Worm (Caenorhabditis elegans) whole organism, L4 larva: ENCODE results near the gene wsp-1.

Experiments used
- F10B5.3 ChIP-seq: sonication (generic microtip); optimal IDR thresholded peaks from 2 replicates; lab custom pipeline; 2016; ENCODE audit warnings: mild to moderate bottlenecking, missing genetic modification characterization, missing compliant biosample characterization
- F49E8.2 ChIP-seq: sonication (generic microtip); optimal IDR thresholded peaks from 2 replicates; lab custom pipeline; 2016; ENCODE audit warnings: missing compliant biosample characterization, mild to moderate bottlenecking, missing genetic modification characterization, borderline replicate concordance
- R02D3.7 ChIP-seq: fragments of 150-350 bp; sonication (generic microtip); optimal IDR thresholded peaks from 3 replicates; lab custom pipeline; 2014; ENCODE audit warnings: missing biosample characterization, missing genetic modification characterization
- T20F7.1 ChIP-seq: fragments of 200-800 bp; sonication (Bioruptor generic); optimal IDR thresholded peaks from 2 replicates; lab custom pipeline; 2018; ENCODE audit warnings: mild to moderate bottlenecking, missing genetic modification characterization, missing compliant biosample characterization
- T26A8.4 ChIP-seq: fragments of 200-800 bp; sonication (Bioruptor generic); IDR thresholded peaks from 2 replicates; pipeline ENCODE4 v1.3.6; 2022; ENCODE audit warnings: missing genetic modification characterization, missing compliant biosample characterization
- Y105C5A.15 ChIP-seq: fragments of 200-800 bp; sonication (Bioruptor generic); IDR thresholded peaks from 2 replicates; pipeline ENCODE4 v1.3.6; 2022; ENCODE audit warnings: missing genetic modification characterization, missing compliant biosample characterization
- Y48G9A.11 ChIP-seq: fragments of 200-800 bp; sonication (Bioruptor generic); IDR thresholded peaks from 2 replicates; pipeline ENCODE4 v1.3.6; 2022; ENCODE audit warnings: missing genetic modification reagents, missing genetic modification characterization, missing compliant biosample characterization
- Y5F2A.4 ChIP-seq: fragments of 200-800 bp; sonication (Bioruptor generic); optimal IDR thresholded peaks from 2 replicates; lab custom pipeline; 2018; ENCODE audit warnings: mild to moderate bottlenecking, missing genetic modification characterization, missing compliant biosample characterization
- Y75B8A.6 ChIP-seq: fragments of 200-800 bp; sonication (Bioruptor generic); IDR thresholded peaks from 2 replicates; pipeline ENCODE4 v1.3.6; 2022; ENCODE audit warnings: missing genetic modification reagents, missing genetic modification characterization, missing compliant biosample characterization
- ZK337.2 ChIP-seq: fragments of 200-800 bp; sonication (Bioruptor generic); IDR thresholded peaks from 2 replicates; pipeline ENCODE4 v1.3.6; 2022; ENCODE audit warnings: missing genetic modification reagents, missing genetic modification characterization, missing compliant biosample characterization
- ceh-28 ChIP-seq: fragments of 150-350 bp; optimal IDR thresholded peaks from 2 replicates; lab custom pipeline; 2014; ENCODE audit warnings: missing biosample characterization, missing genetic modification reagents, missing genetic modification characterization
- ceh-44 ChIP-seq: fragments of 200-800 bp; sonication (Bioruptor generic); IDR thresholded peaks from 2 replicates; pipeline ENCODE4 v1.3.6; 2022; ENCODE audit warnings: missing genetic modification reagents, missing genetic modification characterization, missing compliant biosample characterization
- ceh-62 ChIP-seq: sonication (generic microtip); optimal IDR thresholded peaks from 2 replicates; lab custom pipeline; 2017; ENCODE audit warnings: missing biosample characterization, missing genetic modification characterization
- daf-16 ChIP-seq, 3 experiments: sonication (generic microtip); optimal IDR thresholded peaks; 2 replicates each; lab custom pipeline; 2016 to 2017; ENCODE audit warnings: missing genetic modification characterization in 3 of 3, missing genetic modification reagents in 3 of 3, mild to moderate bottlenecking in 2 of 3, missing compliant biosample characterization in 2 of 3, missing biosample characterization in 1 of 3, moderate library complexity in 1 of 3
- dmd-6 ChIP-seq: fragments of 200-800 bp; sonication (Bioruptor generic); IDR thresholded peaks from 2 replicates; pipeline ENCODE4 v1.3.6; 2022; ENCODE audit warnings: missing genetic modification reagents, missing genetic modification characterization, missing compliant biosample characterization
- dmd-9 ChIP-seq: fragments of 200-800 bp; sonication (Bioruptor generic); IDR thresholded peaks from 2 replicates; pipeline ENCODE4 v1.3.6; 2022; ENCODE audit warnings: missing genetic modification reagents, missing genetic modification characterization, missing compliant biosample characterization
- dpl-1 ChIP-seq: fragments of 150-350 bp; optimal IDR thresholded peaks from 2 replicates; lab custom pipeline; 2014; ENCODE audit warnings: missing biosample characterization, missing genetic modification reagents, missing genetic modification characterization
- dve-1 ChIP-seq: sonication (generic microtip); optimal IDR thresholded peaks from 2 replicates; lab custom pipeline; 2017; ENCODE audit warnings: antibody characterized with exemption, mild to moderate bottlenecking, missing genetic modification characterization, missing compliant biosample characterization; ENCODE audit not compliant: insufficient read depth
- egl-27 ChIP-seq: sonication (generic microtip); optimal IDR thresholded peaks from 3 replicates; lab custom pipeline; 2017; ENCODE audit warnings: missing biosample characterization, missing genetic modification reagents, missing genetic modification characterization
- egl-43 ChIP-seq: fragments of 200-800 bp; sonication (Bioruptor generic); IDR thresholded peaks from 2 replicates; pipeline ENCODE4 v1.3.6; 2022; ENCODE audit warnings: missing genetic modification reagents, missing genetic modification characterization, missing compliant biosample characterization
- gei-8 ChIP-seq: fragments of 200-800 bp; sonication (Bioruptor generic); optimal IDR thresholded peaks from 2 replicates; lab custom pipeline; 2018; ENCODE audit warnings: mild to moderate bottlenecking, missing genetic modification characterization, missing compliant biosample characterization
- hlh-11 ChIP-seq: fragments of 200-800 bp; sonication (Bioruptor generic); optimal IDR thresholded peaks from 2 replicates; lab custom pipeline; 2018; ENCODE audit warnings: mild to moderate bottlenecking, missing genetic modification characterization, missing compliant biosample characterization
- hlh-30 ChIP-seq: sonication (generic microtip); optimal IDR thresholded peaks from 2 replicates; lab custom pipeline; 2017; ENCODE audit warnings: antibody characterized with exemption, mild to moderate bottlenecking, missing genetic modification characterization, missing compliant biosample characterization; ENCODE audit not compliant: insufficient read depth
- lin-13 ChIP-seq: fragments of 150-350 bp; optimal IDR thresholded peaks from 2 replicates; lab custom pipeline; 2014; ENCODE audit warnings: missing biosample characterization, missing genetic modification reagents, missing genetic modification characterization
- lin-38 ChIP-seq: fragments of 200-800 bp; sonication (Bioruptor generic); IDR thresholded peaks from 2 replicates; pipeline ENCODE4 v1.3.6; 2022; ENCODE audit warnings: missing genetic modification reagents, missing genetic modification characterization, missing compliant biosample characterization
- lin-39 ChIP-seq: fragments of 150-350 bp; optimal IDR thresholded peaks from 2 replicates; lab custom pipeline; 2014; ENCODE audit warnings: missing biosample characterization, missing genetic modification reagents, missing genetic modification characterization
- lir-3 ChIP-seq: sonication (generic microtip); optimal IDR thresholded peaks from 2 replicates; lab custom pipeline; 2016; ENCODE audit warnings: mild to moderate bottlenecking, missing genetic modification characterization, missing compliant biosample characterization
- madf-5 ChIP-seq, 2 experiments: fragments of 200-800 bp; sonication (Bioruptor generic); IDR thresholded peaks; 2 replicates each; pipeline ENCODE4 v1.3.6; 2022; ENCODE audit warnings: missing compliant biosample characterization in 2 of 2, missing genetic modification characterization in 2 of 2
- mdl-1 ChIP-seq, 2 experiments: fragments of 150-350 bp in 1 of 2; sonication (generic microtip) in 1 of 2; optimal IDR thresholded peaks; 2 replicates each; lab custom pipeline; 2014 to 2017; ENCODE audit warnings: missing biosample characterization in 2 of 2, missing genetic modification characterization in 2 of 2
- mep-1 ChIP-seq: fragments of 150-350 bp; sonication (generic microtip); optimal IDR thresholded peaks from 3 replicates; lab custom pipeline; 2014; ENCODE audit warnings: missing biosample characterization, missing genetic modification characterization
- mxl-3 ChIP-seq: fragments of 200-800 bp; sonication (Bioruptor generic); optimal IDR thresholded peaks from 2 replicates; lab custom pipeline; 2018; ENCODE audit warnings: mild to moderate bottlenecking, missing genetic modification characterization, missing compliant biosample characterization
- nhr-10 ChIP-seq: fragments of 150-350 bp; optimal IDR thresholded peaks from 2 replicates; lab custom pipeline; 2014; ENCODE audit warnings: missing biosample characterization, missing genetic modification characterization
- nhr-102 ChIP-seq: sonication (generic microtip); optimal IDR thresholded peaks from 2 replicates; lab custom pipeline; 2016; ENCODE audit warnings: mild to moderate bottlenecking, missing genetic modification characterization, moderate library complexity, missing compliant biosample characterization
- nhr-237 ChIP-seq: sonication (generic microtip); optimal IDR thresholded peaks from 2 replicates; lab custom pipeline; 2017; ENCODE audit warnings: missing biosample characterization, missing genetic modification characterization
- nhr-25 ChIP-seq: sonication (generic microtip); optimal IDR thresholded peaks from 2 replicates; lab custom pipeline; 2017; ENCODE audit warnings: missing genetic modification characterization, mild to moderate bottlenecking, missing compliant biosample characterization, antibody characterized with exemption, moderate library complexity, borderline replicate concordance; ENCODE audit not compliant: insufficient read depth
- nhr-28 ChIP-seq: fragments of 150-350 bp; optimal IDR thresholded peaks from 2 replicates; lab custom pipeline; 2014; ENCODE audit warnings: missing biosample characterization, missing genetic modification characterization
- nhr-42 ChIP-seq: fragments of 200-800 bp; sonication (Bioruptor generic); IDR thresholded peaks from 2 replicates; pipeline ENCODE4 v1.3.6; 2022; ENCODE audit warnings: missing genetic modification characterization, missing compliant biosample characterization
- nhr-48 ChIP-seq: sonication (generic microtip); optimal IDR thresholded peaks from 2 replicates; lab custom pipeline; 2016; ENCODE audit warnings: mild to moderate bottlenecking, missing genetic modification characterization, missing compliant biosample characterization
- nhr-77 ChIP-seq: fragments of 150-350 bp; optimal IDR thresholded peaks from 2 replicates; lab custom pipeline; 2014; ENCODE audit warnings: missing biosample characterization, missing genetic modification characterization
- pqm-1 ChIP-seq: sonication (generic microtip); optimal IDR thresholded peaks from 2 replicates; lab custom pipeline; 2017; ENCODE audit warnings: missing biosample characterization, missing genetic modification characterization
- sdz-12 ChIP-seq: fragments of 200-800 bp; sonication (Bioruptor generic); optimal IDR thresholded peaks from 2 replicates; lab custom pipeline; 2018; ENCODE audit warnings: mild to moderate bottlenecking, missing genetic modification characterization, missing compliant biosample characterization
- unc-62 ChIP-seq, 3 experiments: fragments of 150-350 bp in 1 of 3; sonication (generic microtip); optimal IDR thresholded peaks in 2 of 3; peaks in 1 of 3; 1 replicate in 1 of 3; 2 replicates in 2 of 3; lab custom pipeline; 2014 to 2017; ENCODE audit warnings: missing biosample characterization in 3 of 3, missing genetic modification characterization in 3 of 3, missing genetic modification reagents in 3 of 3, missing genotype in 1 of 3
- vab-7 ChIP-seq: fragments of 200-800 bp; sonication (Bioruptor generic); IDR thresholded peaks from 2 replicates; pipeline ENCODE4 v1.3.6; 2022; ENCODE audit warnings: missing genetic modification reagents, missing genetic modification characterization, missing compliant biosample characterization
- zfp-2 ChIP-seq: sonication (generic microtip); optimal IDR thresholded peaks from 2 replicates; lab custom pipeline; 2016; ENCODE audit warnings: mild to moderate bottlenecking, missing genetic modification characterization, missing compliant biosample characterization
- zip-11 ChIP-seq: fragments of 200-800 bp; sonication (Bioruptor generic); IDR thresholded peaks from 2 replicates; pipeline ENCODE4 v1.3.6; 2022; ENCODE audit warnings: missing genetic modification characterization, missing compliant biosample characterization
- zip-2 ChIP-seq: fragments of 150-350 bp; optimal IDR thresholded peaks from 2 replicates; lab custom pipeline; 2014; ENCODE audit warnings: missing biosample characterization, missing genetic modification characterization
- ztf-11 ChIP-seq: fragments of 150-350 bp; optimal IDR thresholded peaks from 2 replicates; lab custom pipeline; 2014; ENCODE audit warnings: missing biosample characterization, missing genetic modification characterization

wsp-1 gene

ce11 chrIV:8235114-8235686 is 36.4 kb upstream of the wsp-1 start:
- peak in 1 of 2 experiments; percentile 94 for TF ChIP-seq unc-62 (GFP tag; optimal IDR thresholded peaks at IDR 0.05 in 1 of 2; lab: Kevin White, UChicago)
- no peak for TF ChIP-seq unc-62 (tag; optimal IDR thresholded peaks at IDR 0.05; lab: Kevin White, UChicago)
- peak; percentile 14 for TF ChIP-seq hlh-30 (tag; lab: Kevin White, UChicago)
- no peak for TF ChIP-seq nhr-102
- TF ChIP-seq nhr-48 (tag; lab: Kevin White, UChicago): no peak

ce11 chrIV:8234088-8234496 is 35.3 kb upstream of the wsp-1 start:
- no peak for TF ChIP-seq dpl-1 (GFP tag; lab: Kevin White, UChicago)
- no peak for TF ChIP-seq T20F7.1
- TF ChIP-seq pqm-1: peak; percentile 60
- TF ChIP-seq nhr-48 (tag; lab: Kevin White, UChicago): no peak
- TF ChIP-seq F49E8.2 (tag; lab: Kevin White, UChicago): no peak
- peak; percentile 84 for TF ChIP-seq nhr-28 (tag; lab: Kevin White, UChicago)
- TF ChIP-seq R02D3.7 (tag; lab: Kevin White, UChicago): no peak
- no peak for TF ChIP-seq sdz-12 (GFP tag; lab: Kevin White, UChicago)
- no peak for TF ChIP-seq F10B5.3 (tag; lab: Kevin White, UChicago)
- no peak for TF ChIP-seq mep-1 (tag; lab: Kevin White, UChicago)
- TF ChIP-seq dmd-9: no peak
- TF ChIP-seq zip-2: no peak
- TF ChIP-seq ceh-44: no peak
- TF ChIP-seq lir-3 (tag; lab: Kevin White, UChicago): no peak
- no peak for TF ChIP-seq egl-27
- TF ChIP-seq daf-16 (GFP tag; optimal IDR thresholded peaks at IDR 0.05; lab: Kevin White, UChicago): no peak
- peak; percentile 58 for TF ChIP-seq daf-16 (tag; optimal IDR thresholded peaks at IDR 0.05; lab: Kevin White, UChicago)
- TF ChIP-seq dmd-6 (GFP tag; lab: Robert Waterston, UW): peak; percentile 62
- TF ChIP-seq ceh-28 (tag; lab: Kevin White, UChicago): no peak
- no peak for TF ChIP-seq zfp-2 (tag; lab: Kevin White, UChicago)
- no peak for TF ChIP-seq lin-38 (GFP tag; lab: Robert Waterston, UW)
- no peak for TF ChIP-seq ZK337.2
- TF ChIP-seq nhr-77 (tag; lab: Kevin White, UChicago): peak; percentile 50
- no peak for TF ChIP-seq nhr-42
- TF ChIP-seq T26A8.4: no peak
- TF ChIP-seq lin-39 (tag; lab: Kevin White, UChicago): no peak
- peak; percentile 25 for TF ChIP-seq dve-1 (tag; lab: Kevin White, UChicago)
- no peak for TF ChIP-seq egl-43 (GFP tag; lab: Robert Waterston, UW)
- no peak for TF ChIP-seq zip-11 (GFP tag; lab: Robert Waterston, UW)
- TF ChIP-seq mxl-3 (GFP tag; lab: Kevin White, UChicago): peak; percentile 51
- TF ChIP-seq nhr-237 (tag; lab: Kevin White, UChicago): no peak
- TF ChIP-seq ztf-11 (tag; lab: Kevin White, UChicago): no peak
- TF ChIP-seq Y5F2A.4: no peak
- TF ChIP-seq hlh-30 (tag; lab: Kevin White, UChicago): peak; percentile 67
- no peak for TF ChIP-seq Y105C5A.15
- no peak for TF ChIP-seq lin-13 (GFP tag; lab: Kevin White, UChicago)
- no peak for TF ChIP-seq madf-5 (GFP tag; IDR thresholded peaks at IDR 0.05; lab: Robert Waterston, UW)
- TF ChIP-seq nhr-10: peak; percentile 19
- TF ChIP-seq mdl-1 (tag; optimal IDR thresholded peaks at IDR 0.05; lab: Kevin White, UChicago): peak in 1 of 2 experiments; percentile 83
- TF ChIP-seq nhr-25 (tag; lab: Kevin White, UChicago): no peak
- TF ChIP-seq hlh-11: peak; percentile 43
- no peak for TF ChIP-seq Y75B8A.6 (GFP tag; lab: Robert Waterston, UW)
- no peak for TF ChIP-seq gei-8
- no peak for TF ChIP-seq Y48G9A.11 (GFP tag; lab: Robert Waterston, UW)
- no peak for TF ChIP-seq ceh-62 (tag; lab: Kevin White, UChicago)
- no peak for TF ChIP-seq vab-7 (GFP tag; lab: Robert Waterston, UW)
